Worm (Caenorhabditis elegans) whole organism, late embryonic: ENCODE results near the gene C35A5.3.

Source experiments
- C38D4.7 ChIP-seq: fragments of 200-800 bp; sonication (Bioruptor generic); optimal IDR thresholded peaks from 2 replicates; lab custom pipeline; 2018; ENCODE audit warnings: mild to moderate bottlenecking, missing genetic modification characterization, moderate library complexity, missing compliant biosample characterization
- F13H6.1 ChIP-seq: sonication (generic microtip); optimal IDR thresholded peaks from 2 replicates; lab custom pipeline; 2016; ENCODE audit warnings: missing genetic modification characterization, missing compliant biosample characterization
- ahr-1 ChIP-seq: sonication (generic microtip); optimal IDR thresholded peaks from 2 replicates; lab custom pipeline; 2016; ENCODE audit warnings: missing genetic modification characterization, missing compliant biosample characterization
- ama-1 ChIP-seq: fragments of 150-350 bp; optimal IDR thresholded peaks from 2 replicates; lab custom pipeline; 2014
- ceh-14 ChIP-seq: sonication (generic microtip); optimal IDR thresholded peaks from 2 replicates; lab custom pipeline; 2016; ENCODE audit warnings: missing genotype, missing genetic modification characterization, missing compliant biosample characterization
- ceh-2 ChIP-seq: sonication (generic microtip); optimal IDR thresholded peaks from 2 replicates; lab custom pipeline; 2016; ENCODE audit warnings: missing genotype, missing genetic modification characterization, missing compliant biosample characterization
- ceh-30 ChIP-seq: fragments of 150-350 bp; optimal IDR thresholded peaks from 2 replicates; lab custom pipeline; 2014; ENCODE audit warnings: missing biosample characterization, missing genetic modification characterization
- ceh-31 ChIP-seq: sonication (generic microtip); optimal IDR thresholded peaks from 2 replicates; lab custom pipeline; 2016; ENCODE audit warnings: missing genetic modification characterization, missing compliant biosample characterization
- ceh-6 ChIP-seq: fragments of 200-800 bp; sonication (Bioruptor generic); optimal IDR thresholded peaks from 2 replicates; lab custom pipeline; 2018; ENCODE audit warnings: mild to moderate bottlenecking, missing genetic modification characterization, missing compliant biosample characterization
- che-1 ChIP-seq: sonication (generic microtip); optimal IDR thresholded peaks from 2 replicates; lab custom pipeline; 2016; ENCODE audit warnings: mild to moderate bottlenecking, missing genetic modification characterization, missing compliant biosample characterization
- dmd-4 ChIP-seq: sonication (generic microtip); optimal IDR thresholded peaks from 2 replicates; lab custom pipeline; 2016; ENCODE audit warnings: borderline replicate concordance, missing genetic modification characterization, missing compliant biosample characterization
- fkh-6 ChIP-seq: sonication (generic microtip); optimal IDR thresholded peaks from 2 replicates; lab custom pipeline; 2016; ENCODE audit warnings: missing genetic modification characterization, missing compliant biosample characterization
- hlh-13 ChIP-seq: fragments of 200-800 bp; sonication (Bioruptor generic); optimal IDR thresholded peaks from 2 replicates; lab custom pipeline; 2018; ENCODE audit warnings: mild to moderate bottlenecking, missing genetic modification characterization, missing compliant biosample characterization
- hlh-30 ChIP-seq: sonication (generic microtip); optimal IDR thresholded peaks from 2 replicates; lab custom pipeline; 2017; ENCODE audit warnings: antibody characterized with exemption, missing genetic modification characterization, missing compliant biosample characterization; ENCODE audit not compliant: insufficient read depth
- hlh-6 ChIP-seq: sonication (generic microtip); optimal IDR thresholded peaks from 2 replicates; lab custom pipeline; 2016; ENCODE audit warnings: missing genotype, missing genetic modification characterization, missing compliant biosample characterization
- lim-6 ChIP-seq: sonication (generic microtip); optimal IDR thresholded peaks from 2 replicates; lab custom pipeline; 2016; ENCODE audit warnings: missing genetic modification characterization, missing compliant biosample characterization
- lin-11 ChIP-seq: fragments of 200-800 bp; sonication (Bioruptor generic); optimal IDR thresholded peaks from 2 replicates; lab custom pipeline; 2018; ENCODE audit warnings: mild to moderate bottlenecking, missing genetic modification characterization, missing compliant biosample characterization
- mec-3 ChIP-seq: sonication (generic microtip); optimal IDR thresholded peaks from 2 replicates; lab custom pipeline; 2016; ENCODE audit warnings: borderline replicate concordance, missing genetic modification characterization, missing compliant biosample characterization
- nhr-11 ChIP-seq: fragments of 150-350 bp; optimal IDR thresholded peaks from 2 replicates; lab custom pipeline; 2014; ENCODE audit warnings: missing biosample characterization, missing genetic modification characterization
- npax-4 ChIP-seq: sonication (generic microtip); optimal IDR thresholded peaks from 2 replicates; lab custom pipeline; 2016; ENCODE audit warnings: missing genetic modification characterization, missing compliant biosample characterization
- pag-3 ChIP-seq: sonication (generic microtip); optimal IDR thresholded peaks from 2 replicates; lab custom pipeline; 2016; ENCODE audit warnings: missing compliant biosample characterization, missing genetic modification characterization, borderline replicate concordance
- pat-9 ChIP-seq: fragments of 200-800 bp; sonication (Bioruptor generic); optimal IDR thresholded peaks from 2 replicates; lab custom pipeline; 2018; ENCODE audit warnings: mild to moderate bottlenecking, missing genetic modification characterization, moderate library complexity, missing compliant biosample characterization
- pqm-1 ChIP-seq: sonication (generic microtip); optimal IDR thresholded peaks from 2 replicates; lab custom pipeline; 2016; ENCODE audit warnings: missing genetic modification characterization, missing compliant biosample characterization
- pros-1 ChIP-seq: fragments of 150-350 bp; optimal IDR thresholded peaks from 2 replicates; lab custom pipeline; 2014; ENCODE audit warnings: missing biosample characterization, missing genetic modification reagents, missing genetic modification characterization
- rnt-1 ChIP-seq: sonication (generic microtip); optimal IDR thresholded peaks from 2 replicates; lab custom pipeline; 2016; ENCODE audit warnings: missing genetic modification characterization, missing compliant biosample characterization
- sdc-2 ChIP-seq: sonication (generic microtip); optimal IDR thresholded peaks from 2 replicates; lab custom pipeline; 2016; ENCODE audit warnings: missing genotype, missing genetic modification characterization, missing compliant biosample characterization
- sox-4 ChIP-seq: sonication (generic microtip); optimal IDR thresholded peaks from 2 replicates; lab custom pipeline; 2017; ENCODE audit warnings: mild to moderate bottlenecking, missing genetic modification characterization, inconsistent platforms, missing compliant biosample characterization
- syd-9 ChIP-seq: sonication (generic microtip); optimal IDR thresholded peaks from 2 replicates; lab custom pipeline; 2016; ENCODE audit warnings: mild to moderate bottlenecking, missing genetic modification characterization, moderate library complexity, missing compliant biosample characterization
- tbx-2 ChIP-seq: sonication (generic microtip); optimal IDR thresholded peaks from 2 replicates; lab custom pipeline; 2016; ENCODE audit warnings: missing genetic modification characterization, missing compliant biosample characterization
- tbx-7 ChIP-seq: sonication (generic microtip); optimal IDR thresholded peaks from 2 replicates; lab custom pipeline; 2016; ENCODE audit warnings: missing genotype, missing genetic modification characterization, missing compliant biosample characterization
- unc-42 ChIP-seq: sonication (generic microtip); optimal IDR thresholded peaks from 2 replicates; lab custom pipeline; 2016; ENCODE audit warnings: missing genotype, missing genetic modification characterization, missing compliant biosample characterization
- unc-86 ChIP-seq: sonication (generic microtip); optimal IDR thresholded peaks from 2 replicates; lab custom pipeline; 2016; ENCODE audit warnings: missing genetic modification characterization, missing compliant biosample characterization
- zip-5 ChIP-seq: sonication (generic microtip); optimal IDR thresholded peaks from 2 replicates; lab custom pipeline; 2016; ENCODE audit warnings: missing genetic modification characterization, missing compliant biosample characterization

C35A5.3 gene

DNA sequence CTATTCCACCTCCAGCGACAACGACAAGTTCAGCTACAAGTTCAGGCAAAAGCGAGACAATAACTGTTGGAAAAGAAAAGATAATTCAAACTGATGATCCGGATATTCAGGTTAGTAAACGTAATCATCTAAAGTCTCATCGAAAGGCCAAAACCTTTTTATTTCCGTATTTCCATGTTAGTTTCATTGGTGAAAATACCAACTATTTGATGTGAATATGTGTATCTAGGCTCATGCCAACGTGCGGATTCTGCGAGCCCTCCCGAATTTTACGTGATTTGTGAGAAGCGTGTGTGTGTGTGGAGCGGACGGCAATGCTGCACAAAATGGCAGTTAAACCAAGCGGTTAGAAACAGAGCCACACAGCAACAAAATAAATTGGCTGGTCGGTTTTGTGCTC is 30.2 kb downstream of the C35A5.3 start:
- TF ChIP-seq ceh-30 (tag; lab: Kevin White, UChicago) (no peak), pat-9 (tag; lab: Kevin White, UChicago) (no peak)

DNA sequence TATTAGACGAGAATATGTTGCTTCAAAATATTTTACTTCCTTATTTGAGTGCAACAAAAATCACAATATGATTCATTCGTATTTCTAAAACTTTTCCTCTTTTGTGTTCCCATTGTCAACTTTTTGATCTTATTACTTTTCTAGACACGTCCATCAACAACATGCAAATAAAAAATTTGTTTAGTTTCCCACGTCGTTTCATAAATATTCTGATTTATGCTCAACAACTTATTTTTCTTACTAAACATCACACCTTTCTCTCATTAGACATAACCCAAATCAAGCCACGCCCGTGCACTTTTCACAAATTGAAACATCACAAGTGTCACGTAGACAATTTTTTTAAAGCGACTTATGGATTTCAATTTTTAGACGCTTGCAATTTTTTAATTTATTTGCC is 31.4 kb downstream of the C35A5.3 start:
- TF ChIP-seq fkh-6, result no peak
- no peak for TF ChIP-seq che-1
- no peak for TF ChIP-seq C38D4.7
- no peak for TF ChIP-seq dmd-4
- no peak for TF ChIP-seq syd-9 (tag; lab: Kevin White, UChicago)
- TF ChIP-seq lin-11, result no peak

DNA sequence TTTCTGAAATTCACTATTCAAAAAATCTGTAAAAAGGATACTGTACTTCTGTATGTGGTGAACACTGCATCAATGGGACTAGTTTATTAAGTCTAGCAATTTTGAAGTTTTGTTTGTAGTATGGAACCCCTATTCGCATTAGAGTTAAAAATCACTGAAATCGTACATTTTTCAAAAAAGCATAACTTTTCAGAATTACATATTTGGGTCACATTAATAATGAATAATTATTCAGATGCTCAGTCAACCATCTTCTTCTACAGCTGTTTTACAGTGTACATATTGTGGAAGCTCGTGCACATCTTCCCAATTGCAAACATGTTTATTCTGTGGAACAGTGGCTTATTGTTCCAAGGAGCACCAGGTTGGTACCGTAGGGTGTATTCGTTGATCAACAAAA is 32.5 kb downstream of the C35A5.3 start:
- no peak for TF ChIP-seq nhr-11 (tag; lab: Kevin White, UChicago)
- TF ChIP-seq ceh-6 (GFP tag; lab: Kevin White, UChicago), result no peak
- no peak for TF ChIP-seq pros-1 (tag; lab: Kevin White, UChicago)
- TF ChIP-seq ceh-30 (tag; lab: Kevin White, UChicago), result no peak
- TF ChIP-seq unc-86 (tag; lab: Kevin White, UChicago), result no peak
- TF ChIP-seq rnt-1, result no peak
- TF ChIP-seq pqm-1 (tag; lab: Kevin White, UChicago), result no peak
- no peak for TF ChIP-seq F13H6.1
- TF ChIP-seq ceh-2 (tag; lab: Kevin White, UChicago), result no peak
- no peak for TF ChIP-seq hlh-13 (GFP tag; lab: Kevin White, UChicago)
- no peak for TF ChIP-seq syd-9 (tag; lab: Kevin White, UChicago)
- no peak for TF ChIP-seq tbx-7
- no peak for TF ChIP-seq mec-3 (tag; lab: Kevin White, UChicago)
- no peak for TF ChIP-seq C38D4.7
- TF ChIP-seq hlh-6 (tag; lab: Kevin White, UChicago), result no peak

DNA sequence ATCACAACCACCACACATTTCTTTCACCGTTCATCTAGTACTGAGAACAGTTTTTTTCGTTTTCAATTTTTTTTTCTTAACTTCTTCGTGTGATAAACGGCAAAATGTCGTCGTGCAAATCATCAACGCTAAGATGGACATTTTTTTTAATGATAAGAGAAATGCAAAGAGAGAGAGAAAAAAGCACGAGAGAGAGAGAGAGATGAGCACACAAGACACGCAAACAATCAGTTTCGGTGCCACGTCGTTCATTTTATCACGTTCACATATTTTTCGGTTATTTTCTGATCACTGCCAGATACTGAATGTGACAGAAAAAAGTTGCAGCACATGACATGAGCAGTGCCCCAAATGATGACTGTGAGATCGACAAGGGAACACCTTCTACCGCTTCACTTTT is 33.0 kb downstream of the C35A5.3 start, which contains the start of gene egl-9:
Gene egl-9, plus strand, starts transcription at position 328 of the 400 bp plus-strand sequence.
- TF ChIP-seq ahr-1 (tag; lab: Kevin White, UChicago) (no peak), ceh-14 (no peak), mec-3 (tag; lab: Kevin White, UChicago) (no peak), pqm-1 (tag; lab: Kevin White, UChicago) (no peak), nhr-11 (tag; lab: Kevin White, UChicago) (no peak)
- TF ChIP-seq, all 69 proteins: peak for 0

DNA sequence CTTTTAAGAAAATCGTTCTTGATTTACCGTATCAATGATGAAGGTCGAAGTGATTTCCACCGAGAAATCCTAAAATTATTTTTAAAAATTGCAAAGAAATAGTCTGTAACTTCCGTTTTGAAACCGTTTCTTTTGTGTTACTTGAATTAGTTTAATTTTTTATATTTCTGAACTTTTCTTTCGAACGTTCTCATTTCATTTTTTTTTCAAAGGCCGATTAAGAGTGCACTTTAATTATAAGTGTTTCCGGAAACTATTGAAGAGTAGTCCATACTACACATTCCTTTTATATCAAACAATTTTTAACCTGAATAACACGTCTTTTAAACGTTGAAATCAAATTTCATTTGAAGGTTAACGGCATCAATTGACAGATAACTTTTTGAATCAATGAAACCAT is 33.5 kb downstream of the C35A5.3 start:
- no peak for TF ChIP-seq ceh-14
- no peak for TF ChIP-seq sox-4 (tag; lab: Kevin White, UChicago)
- no peak for TF ChIP-seq npax-4 (tag; lab: Kevin White, UChicago)
- TF ChIP-seq sdc-2, result no peak
- TF ChIP-seq unc-42, result no peak
- TF ChIP-seq tbx-7, result no peak
- no peak for TF ChIP-seq tbx-2
- TF ChIP-seq pag-3 (tag; lab: Kevin White, UChicago), result no peak
- no peak for TF ChIP-seq zip-5 (tag; lab: Kevin White, UChicago)
- TF ChIP-seq ama-1 (lab: Kevin White, UChicago), result no peak
- TF ChIP-seq lim-6, result no peak
- no peak for TF ChIP-seq unc-86 (tag; lab: Kevin White, UChicago)
- no peak for TF ChIP-seq pat-9 (tag; lab: Kevin White, UChicago)
- TF ChIP-seq ceh-30 (tag; lab: Kevin White, UChicago), result no peak
- TF ChIP-seq ceh-31 (tag; lab: Kevin White, UChicago), result no peak
- TF ChIP-seq hlh-30 (tag; lab: Kevin White, UChicago), result no peak

DNA sequence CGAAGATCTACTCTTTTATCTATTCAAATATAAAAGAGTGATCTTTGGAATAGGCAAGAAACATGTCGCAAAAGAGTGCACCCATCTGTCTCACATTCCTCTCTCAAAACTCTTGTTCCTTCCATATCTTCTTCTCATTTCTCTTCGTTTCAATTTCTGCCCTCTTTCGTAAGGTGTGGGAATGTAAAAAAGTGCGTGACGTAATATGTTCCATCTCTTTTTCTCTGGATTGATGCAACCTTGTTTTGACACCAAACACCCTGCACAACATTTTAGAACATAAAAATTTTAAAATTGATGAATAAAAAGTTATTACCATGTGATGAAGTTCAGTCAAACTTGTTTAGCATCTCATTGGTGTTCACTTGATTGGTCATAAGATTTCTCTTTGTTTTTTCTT is 34.1 kb downstream of the C35A5.3 start:
- TF ChIP-seq dmd-4 (no peak), rnt-1 (no peak)
